Fruit fly (Drosophila melanogaster) whole organism, prepupa: Measurements from ENCODE around the gene Saysd1.

Experiments
- CG16779 ChIP-seq: fragments of 200-800 bp; sonication (Bioruptor generic); optimal IDR thresholded peaks from 3 replicates; lab custom pipeline; 2017; ENCODE audit warnings: missing biosample characterization, mild to moderate bottlenecking, missing genetic modification characterization
- Met ChIP-seq: fragments of 200-800 bp; sonication (Bioruptor generic); optimal IDR thresholded peaks from 3 replicates; lab custom pipeline; 2016; ENCODE audit warnings: missing biosample characterization, missing genetic modification characterization
- Sox102F ChIP-seq: fragments of 200-800 bp; sonication (Bioruptor generic); optimal IDR thresholded peaks from 2 replicates; lab custom pipeline; 2016; ENCODE audit warnings: missing biosample characterization, mild to moderate bottlenecking, missing genetic modification characterization
- Sox15 ChIP-seq: fragments of 200-800 bp; sonication (Bioruptor generic); optimal IDR thresholded peaks from 3 replicates; lab custom pipeline; 2016; ENCODE audit warnings: missing biosample characterization, missing genetic modification characterization
- fd85E ChIP-seq: fragments of 200-800 bp; sonication (Bioruptor generic); optimal IDR thresholded peaks from 3 replicates; lab custom pipeline; 2016; ENCODE audit warnings: missing biosample characterization, missing genetic modification characterization

dm6 chr3R:25260670-25261069 lies 45.7 kb upstream of the Saysd1 start:
- TF ChIP-seq fd85E (GFP tag; lab: Kevin White, UChicago) = no peak
- no peak for TF ChIP-seq Sox102F (GFP tag; lab: Kevin White, UChicago)
- TF ChIP-seq Sox15 (GFP tag; lab: Kevin White, UChicago) = no peak
- no peak for TF ChIP-seq Met (GFP tag; lab: Kevin White, UChicago)
- TF ChIP-seq CG16779 (tag; lab: Kevin White, UChicago) = no peak
